Fruit fly (Drosophila melanogaster) whole organism, pupa: ENCODE data around the gene CG31998.

ENCODE experiments used
- CG10348 ChIP-seq: fragments of 200-800 bp; sonication (Bioruptor generic); IDR thresholded peaks from 2 replicates; pipeline ENCODE4 v1.3.6; 2022; ENCODE audit warnings: missing biosample characterization, missing genetic modification characterization
- CG14655 ChIP-seq: fragments of 200-800 bp; sonication (Bioruptor generic); optimal IDR thresholded peaks from 3 replicates; lab custom pipeline; 2017; ENCODE audit warnings: mild to moderate bottlenecking, missing biosample characterization, missing genetic modification reagents, missing genetic modification characterization
- CG15710 ChIP-seq: fragments of 200-800 bp; sonication (Bioruptor generic); optimal IDR thresholded peaks from 2 replicates; lab custom pipeline; 2018; ENCODE audit warnings: missing biosample characterization, mild to moderate bottlenecking, missing genetic modification characterization, moderate library complexity
- CG34367 ChIP-seq: fragments of 200-800 bp; sonication (Bioruptor generic); optimal IDR thresholded peaks from 2 replicates; lab custom pipeline; 2018; ENCODE audit warnings: missing biosample characterization, mild to moderate bottlenecking, missing genetic modification characterization
- CG4496 ChIP-seq: fragments of 200-800 bp; sonication (Bioruptor generic); IDR thresholded peaks from 3 replicates; pipeline ENCODE4 v1.3.6; 2022; ENCODE audit warnings: missing biosample characterization, missing genetic modification characterization
- CG8159 ChIP-seq: fragments of 200-800 bp; sonication (Bioruptor generic); optimal IDR thresholded peaks from 3 replicates; lab custom pipeline; 2018; ENCODE audit warnings: missing biosample characterization, mild to moderate bottlenecking, missing genetic modification characterization, moderate library complexity
- CG8301 ChIP-seq: fragments of 200-800 bp; sonication (Bioruptor generic); optimal IDR thresholded peaks from 2 replicates; lab custom pipeline; 2018; ENCODE audit warnings: missing biosample characterization, mild to moderate bottlenecking, missing genetic modification characterization
- CG9948 ChIP-seq: fragments of 200-800 bp; sonication (Bioruptor generic); optimal IDR thresholded peaks from 2 replicates; lab custom pipeline; 2018; ENCODE audit warnings: missing biosample characterization, mild to moderate bottlenecking, missing genetic modification characterization, moderate library complexity
- EcR ChIP-seq: fragments of 200-800 bp; sonication (Bioruptor generic); optimal IDR thresholded peaks from 3 replicates; lab custom pipeline; 2019; ENCODE audit warnings: missing biosample characterization, missing genetic modification characterization, mild to moderate bottlenecking, moderate library complexity, missing genetic modification reagents
- Pif1B ChIP-seq: fragments of 200-800 bp; sonication (Bioruptor generic); optimal IDR thresholded peaks from 3 replicates; lab custom pipeline; 2016; ENCODE audit warnings: missing biosample characterization, missing genetic modification characterization
- fd96Ca ChIP-seq: fragments of 200-800 bp; sonication (Bioruptor generic); IDR thresholded peaks from 3 replicates; pipeline ENCODE4 v1.3.6; 2022; ENCODE audit warnings: missing biosample characterization, missing genetic modification characterization
- gl ChIP-seq: fragments of 200-800 bp; sonication (Bioruptor generic); optimal IDR thresholded peaks from 2 replicates; lab custom pipeline; 2018; ENCODE audit warnings: missing biosample characterization, mild to moderate bottlenecking, missing genetic modification characterization
- rn ChIP-seq: fragments of 200-800 bp; sonication (Bioruptor generic); IDR thresholded peaks from 2 replicates; pipeline ENCODE4 v1.3.6; 2022; ENCODE audit warnings: missing biosample characterization, missing genetic modification characterization

- TF ChIP-seq Pif1B (GFP tag; lab: Kevin White, UChicago), result no peak
- no peak for TF ChIP-seq gl (tag; lab: Kevin White, UChicago)
- no peak for TF ChIP-seq CG8159 (tag; lab: Kevin White, UChicago)
- TF ChIP-seq CG4496 (GFP tag; lab: Robert Waterston, UW), result no peak
- no peak for TF ChIP-seq CG14655 (GFP tag; lab: Kevin White, UChicago)
- no peak for TF ChIP-seq rn
- no peak for TF ChIP-seq CG15710
- TF ChIP-seq CG9948 (tag; lab: Kevin White, UChicago), result no peak
- no peak for TF ChIP-seq CG34367 (tag; lab: Kevin White, UChicago)
- TF ChIP-seq EcR (GFP tag; lab: Kevin White, UChicago), result no peak
- TF ChIP-seq fd96Ca (GFP tag; lab: Robert Waterston, UW), result no peak
- no peak for TF ChIP-seq CG10348 (GFP tag; lab: Robert Waterston, UW)
- no peak for TF ChIP-seq CG8301 (tag; lab: Kevin White, UChicago)
Observed at dm6 chr4:240850-241249, 35.1 kb upstream of the CG31998 start.
